Worm (Caenorhabditis elegans): ENCODE data around the gene ZK262.20.

DNA sequence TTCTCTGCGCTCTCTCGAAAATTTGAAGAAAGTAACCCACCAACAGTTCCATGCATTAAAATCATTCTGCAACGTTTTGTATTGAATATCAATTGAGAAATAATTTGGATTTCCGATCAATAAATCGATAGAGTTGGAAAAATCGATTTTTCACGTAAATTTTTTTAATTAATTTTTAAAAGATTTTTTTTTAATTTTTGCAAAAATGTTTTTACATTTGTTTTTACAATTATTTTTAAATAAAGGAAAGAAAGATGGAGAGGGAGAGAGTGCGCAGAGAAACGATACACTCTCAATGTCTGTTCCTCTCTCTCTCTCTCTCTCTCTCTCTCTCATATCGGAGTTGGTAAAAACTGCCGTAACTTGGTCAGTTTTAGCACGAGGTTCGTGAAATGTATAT, 9.3 kb downstream of the ZK262.20 start, which contains the start of gene ZK262.19:
- TF ChIP-seq hpl-2 (GFP tag; optimal IDR thresholded peaks at IDR 0.05) (no peak), mep-1 (tag; optimal IDR thresholded peaks at IDR 0.05) (no peak), nhr-28 (tag; optimal IDR thresholded peaks at IDR 0.05) (no peak), swsn-7 (tag; optimal IDR thresholded peaks at IDR 0.05) (no peak), unc-62 (GFP tag; optimal IDR thresholded peaks at IDR 0.05) (no peak)
